Worm (Caenorhabditis elegans): ENCODE data around the gene Y113G7B.28.

- no peak for TF ChIP-seq nhr-11 (tag; optimal IDR thresholded peaks at IDR 0.05)
- no peak for TF ChIP-seq unc-62 (GFP tag; optimal IDR thresholded peaks at IDR 0.05)
- no peak for TF ChIP-seq unc-39 (tag; optimal IDR thresholded peaks at IDR 0.05)
- TF ChIP-seq lsy-2 (tag; optimal IDR thresholded peaks at IDR 0.05): no peak
These were observed 33.3 kb upstream of the Y113G7B.28 start for ce11 chrV:20162290-20163104.
